Worm (Caenorhabditis elegans): ENCODE results near the gene C09E7.11.

The C09E7.11 gene

ce11 chrIII:6495191-6495723 is 35.9 kb upstream of the C09E7.11 start, which contains the start of gene F23F12.13:
Gene F23F12.13, plus strand, starts transcription at chrIII:6495673.
- TF ChIP-seq F57C9.4 (tag; optimal IDR thresholded peaks at IDR 0.05) (no peak), nhr-80 (tag; optimal IDR thresholded peaks at IDR 0.05) (peak; percentile 54), nhr-120 (GFP tag; IDR thresholded peaks at IDR 0.05) (no peak), lin-54 (GFP tag; optimal IDR thresholded peaks at IDR 0.05) (no peak), cebp-1 (GFP tag; IDR thresholded peaks at IDR 0.05) (no peak), cebp-1 (tag; optimal IDR thresholded peaks at IDR 0.05) (no peak), Y53G8AR.9 (GFP tag; conservative IDR thresholded peaks at IDR 0.05) (no peak), Y56A3A.18 (GFP tag; IDR thresholded peaks at IDR 0.05) (no peak)

DNA sequence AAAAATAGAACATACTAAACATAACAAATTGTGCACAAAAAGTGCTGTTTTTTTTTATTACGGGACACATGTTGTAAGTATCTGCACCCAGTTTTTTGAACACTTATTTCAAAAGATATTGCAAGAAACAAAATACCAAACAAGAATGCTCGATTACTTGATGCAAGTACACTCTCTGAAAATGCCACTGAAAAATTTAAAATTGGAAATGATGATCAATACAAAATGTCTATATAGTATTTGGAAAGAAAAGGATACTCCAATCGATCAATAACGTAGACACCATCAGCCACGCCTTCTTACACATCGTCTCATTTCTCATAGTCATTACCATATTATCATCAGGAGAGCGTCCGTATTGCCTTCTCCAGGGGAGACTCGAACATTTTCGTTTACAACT is 33.0 kb upstream of the C09E7.11 start, which contains the start of gene sdz-15:
Gene sdz-15 (plus strand): TSS at position 301 of the 400 bp plus-strand sequence.
- no peak for TF ChIP-seq K11D2.4 (GFP tag; IDR thresholded peaks at IDR 0.05)
- TF ChIP-seq lin-26 (GFP tag; IDR thresholded peaks at IDR 0.05), result no peak
- TF ChIP-seq unc-130 (GFP tag; optimal IDR thresholded peaks at IDR 0.05), result no peak
- no peak for TF ChIP-seq hsf-1 (GFP tag; IDR thresholded peaks at IDR 0.05)
- TF ChIP-seq chd-7 (tag; optimal IDR thresholded peaks at IDR 0.05), result no peak
- TF ChIP-seq tbp1 (GFP tag; optimal IDR thresholded peaks at IDR 0.05), result no peak
- no peak for TF ChIP-seq Y53G8AR.9 (GFP tag; conservative IDR thresholded peaks at IDR 0.05)
- TF ChIP-seq madf-10 (tag; optimal IDR thresholded peaks at IDR 0.05), result no peak

- TF ChIP-seq F10E7.11 (tag; optimal IDR thresholded peaks at IDR 0.05), result no peak
- TF ChIP-seq ceh-100 (GFP tag; IDR thresholded peaks at IDR 0.05), result no peak
- TF ChIP-seq hsf-1 (GFP tag; IDR thresholded peaks at IDR 0.05), result no peak
- TF ChIP-seq F23B12.7 (tag; optimal IDR thresholded peaks at IDR 0.05; ENCODE audit: insufficient read depth), result no peak
- no peak for TF ChIP-seq lin-40 (tag; optimal IDR thresholded peaks at IDR 0.05)
- TF ChIP-seq ceh-79 (tag; optimal IDR thresholded peaks at IDR 0.05), result no peak
- no peak for TF ChIP-seq nfya-2 (GFP tag; IDR thresholded peaks at IDR 0.05)
- TF ChIP-seq mel-28 (tag; optimal IDR thresholded peaks at IDR 0.05; ENCODE audit: borderline replicate concordance), result no peak
- no peak for TF ChIP-seq madf-3 (GFP tag; IDR thresholded peaks at IDR 0.05)
- TF ChIP-seq F52B5.7 (tag; optimal IDR thresholded peaks at IDR 0.05), result no peak
- TF ChIP-seq repo-1 (tag; optimal IDR thresholded peaks at IDR 0.05), result no peak
- no peak for TF ChIP-seq nfya-1 (tag; optimal IDR thresholded peaks at IDR 0.05; ENCODE audit: borderline replicate concordance, insufficient read depth)
- TF ChIP-seq rpc-1 (optimal IDR thresholded peaks at IDR 0.05), result no peak
- no peak for TF ChIP-seq rpc-1 (tag; optimal IDR thresholded peaks at IDR 0.05)
- TF ChIP-seq snpc-1.1 (tag; optimal IDR thresholded peaks at IDR 0.05; ENCODE audit: insufficient read depth), result no peak
- no peak for TF ChIP-seq dpl-1 (GFP tag; optimal IDR thresholded peaks at IDR 0.05)
- no peak for TF ChIP-seq Y56A3A.18 (GFP tag; IDR thresholded peaks at IDR 0.05)
- TF ChIP-seq Y53F4B.3 (GFP tag; IDR thresholded peaks at IDR 0.05), result no peak
- no peak for TF ChIP-seq hlh-12 (tag; optimal IDR thresholded peaks at IDR 0.05)
- no peak for TF ChIP-seq nhr-179 (tag; optimal IDR thresholded peaks at IDR 0.05)
Measured at ce11 chrIII:6499102-6499501, 32.1 kb upstream of the C09E7.11 start.

DNA sequence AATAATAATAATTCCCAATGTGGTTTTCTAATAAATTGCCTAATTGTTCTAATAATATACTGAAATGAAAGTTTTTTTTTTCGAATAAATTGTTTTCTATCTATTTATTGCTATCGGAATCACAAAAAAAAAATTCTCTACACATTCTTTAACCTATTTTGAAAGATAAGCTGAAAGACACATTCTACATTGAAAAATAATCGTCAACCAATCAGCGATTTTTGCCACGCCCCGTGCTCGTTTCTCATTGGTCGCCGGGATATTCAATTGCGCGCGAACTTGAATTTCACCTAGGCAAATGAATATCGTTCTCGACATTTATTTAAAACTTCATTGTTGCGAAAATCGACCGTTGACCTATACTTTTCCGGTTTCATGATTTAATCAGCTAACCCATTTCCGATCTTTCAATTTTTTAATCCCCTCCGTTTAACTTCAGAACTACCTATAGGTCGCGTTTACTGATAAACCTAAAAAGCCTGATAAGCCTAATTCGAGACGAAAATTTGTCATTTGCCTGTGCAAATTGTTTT is 31.1 kb upstream of the C09E7.11 start, which contains the start of gene F23F12.3:
Gene F23F12.3 (plus strand): TSS at position 483 of the 533 bp plus-strand sequence.
- TF ChIP-seq F33H1.4 (GFP tag; IDR thresholded peaks at IDR 0.05) (no peak), Y56A3A.18 (GFP tag; IDR thresholded peaks at IDR 0.05) (no peak), B0261.1 (tag; optimal IDR thresholded peaks at IDR 0.05) (no peak), ets-4 (GFP tag; optimal IDR thresholded peaks at IDR 0.05) (no peak), Y53G8AR.9 (GFP tag; conservative IDR thresholded peaks at IDR 0.05) (no peak), F52B5.7 (tag; optimal IDR thresholded peaks at IDR 0.05) (no peak), cebp-2 (GFP tag; IDR thresholded peaks at IDR 0.05) (no peak), F10E7.11 (tag; optimal IDR thresholded peaks at IDR 0.05) (no peak), dox-1 (GFP tag; IDR thresholded peaks at IDR 0.05) (no peak), sptf-2 (GFP tag; optimal IDR thresholded peaks at IDR 0.05) (no peak), repo-1 (tag; optimal IDR thresholded peaks at IDR 0.05) (no peak), ztf-25 (GFP tag; IDR thresholded peaks at IDR 0.05) (no peak), lag-1 (GFP tag; IDR thresholded peaks at IDR 0.05) (no peak)
